Worm (Caenorhabditis elegans) whole organism, L2 larva: ENCODE data around the gene srx-66.

Source experiments
- C34F6.9 ChIP-seq: fragments of 150-350 bp; optimal IDR thresholded peaks from 2 replicates; lab custom pipeline; 2014; ENCODE audit warnings: missing biosample characterization, missing genetic modification characterization
- R02D3.7 ChIP-seq: fragments of 150-350 bp; optimal IDR thresholded peaks from 2 replicates; lab custom pipeline; 2014; ENCODE audit warnings: missing biosample characterization, missing genetic modification characterization
- Y55F3AM.14 ChIP-seq: fragments of 200-800 bp; sonication (Bioruptor generic); optimal IDR thresholded peaks from 2 replicates; lab custom pipeline; 2018; ENCODE audit warnings: mild to moderate bottlenecking, missing genetic modification characterization, missing compliant biosample characterization
- ZK546.5 ChIP-seq: sonication (generic microtip); optimal IDR thresholded peaks from 2 replicates; lab custom pipeline; 2017; ENCODE audit warnings: missing biosample characterization, missing genetic modification characterization
- ama-1 ChIP-seq: fragments of 150-350 bp; optimal IDR thresholded peaks from 2 replicates; lab custom pipeline; 2018; ENCODE audit warnings: inconsistent platforms
- blmp-1 ChIP-seq: sonication (generic microtip); optimal IDR thresholded peaks from 2 replicates; lab custom pipeline; 2017; ENCODE audit warnings: missing genetic modification characterization, mild to moderate bottlenecking, missing compliant biosample characterization, antibody characterized with exemption, moderate library complexity; ENCODE audit not compliant: insufficient read depth
- ceh-16 ChIP-seq: fragments of 150-350 bp; optimal IDR thresholded peaks from 2 replicates; lab custom pipeline; 2014; ENCODE audit warnings: missing biosample characterization, missing genetic modification characterization
- ceh-82 ChIP-seq: fragments of 150-350 bp; optimal IDR thresholded peaks from 2 replicates; lab custom pipeline; 2014; ENCODE audit warnings: missing biosample characterization, missing genetic modification characterization
- dmd-4 ChIP-seq: sonication (generic microtip); optimal IDR thresholded peaks from 2 replicates; lab custom pipeline; 2017; ENCODE audit warnings: missing biosample characterization, missing genetic modification characterization
- egl-27 ChIP-seq: sonication (generic microtip); optimal IDR thresholded peaks from 3 replicates; lab custom pipeline; 2017; ENCODE audit warnings: missing biosample characterization, missing genetic modification reagents, missing genetic modification characterization
- elt-3 ChIP-seq: sonication (generic microtip); optimal IDR thresholded peaks from 2 replicates; lab custom pipeline; 2017; ENCODE audit warnings: missing biosample characterization, missing genetic modification characterization
- fos-1 ChIP-seq: fragments of 150-350 bp; optimal IDR thresholded peaks from 2 replicates; lab custom pipeline; 2014; ENCODE audit warnings: missing biosample characterization, missing genetic modification characterization
- lin-11 ChIP-seq: fragments of 150-350 bp; sonication (generic microtip); optimal IDR thresholded peaks from 2 replicates; lab custom pipeline; 2014; ENCODE audit warnings: missing biosample characterization, missing genetic modification characterization, inconsistent platforms, mixed read lengths
- lin-13 ChIP-seq: fragments of 150-350 bp; optimal IDR thresholded peaks from 2 replicates; lab custom pipeline; 2014; ENCODE audit warnings: missing biosample characterization, missing genetic modification reagents, missing genetic modification characterization
- lsy-2 ChIP-seq, 2 experiments: fragments of 150-350 bp in 1 of 2; sonication (generic microtip) in 1 of 2; optimal IDR thresholded peaks; 2 replicates each; lab custom pipeline; 2014 to 2017; ENCODE audit warnings: missing biosample characterization in 2 of 2, missing genetic modification characterization in 2 of 2
- mab-5 ChIP-seq: fragments of 150-350 bp; optimal IDR thresholded peaks from 2 replicates; lab custom pipeline; 2014; ENCODE audit warnings: missing biosample characterization, missing genetic modification characterization
- mbf-1 ChIP-seq: sonication (generic microtip); optimal IDR thresholded peaks from 2 replicates; lab custom pipeline; 2017; ENCODE audit warnings: missing biosample characterization, missing genetic modification characterization
- mdl-1 ChIP-seq, 2 experiments: fragments of 150-350 bp in 1 of 2; sonication (generic microtip) in 1 of 2; optimal IDR thresholded peaks; 2 replicates each; lab custom pipeline; 2017; ENCODE audit warnings: missing biosample characterization in 2 of 2, missing genetic modification characterization in 2 of 2
- nhr-10 ChIP-seq: sonication (generic microtip); optimal IDR thresholded peaks from 2 replicates; lab custom pipeline; 2017; ENCODE audit warnings: missing biosample characterization, missing genetic modification characterization
- nhr-11 ChIP-seq: fragments of 150-350 bp; optimal IDR thresholded peaks from 2 replicates; lab custom pipeline; 2014; ENCODE audit warnings: missing biosample characterization, missing genetic modification characterization
- nhr-12 ChIP-seq: fragments of 150-350 bp; optimal IDR thresholded peaks from 2 replicates; lab custom pipeline; 2014; ENCODE audit warnings: missing biosample characterization, missing genetic modification characterization
- nhr-21 ChIP-seq: fragments of 150-350 bp; optimal IDR thresholded peaks from 2 replicates; lab custom pipeline; 2014; ENCODE audit warnings: missing biosample characterization, missing genetic modification characterization
- nhr-23 ChIP-seq: fragments of 150-350 bp; optimal IDR thresholded peaks from 2 replicates; lab custom pipeline; 2014; ENCODE audit warnings: missing biosample characterization, missing genetic modification reagents, missing genetic modification characterization
- nhr-25 ChIP-seq: fragments of 150-350 bp; sonication (generic microtip); optimal IDR thresholded peaks from 3 replicates; lab custom pipeline; 2014; ENCODE audit warnings: missing biosample characterization, missing genetic modification characterization
- nhr-6 ChIP-seq: fragments of 150-350 bp; optimal IDR thresholded peaks from 2 replicates; lab custom pipeline; 2014; ENCODE audit warnings: missing biosample characterization, missing genetic modification characterization
- nhr-77 ChIP-seq: fragments of 150-350 bp; optimal IDR thresholded peaks from 2 replicates; lab custom pipeline; 2014; ENCODE audit warnings: missing biosample characterization, missing genetic modification characterization
- peb-1 ChIP-seq: fragments of 150-350 bp; optimal IDR thresholded peaks from 2 replicates; lab custom pipeline; 2014; ENCODE audit warnings: missing biosample characterization, missing genetic modification characterization
- sem-4 ChIP-seq: fragments of 150-350 bp; optimal IDR thresholded peaks from 2 replicates; lab custom pipeline; 2014; ENCODE audit warnings: missing biosample characterization, missing genetic modification reagents, missing genetic modification characterization
- skn-1 ChIP-seq: sonication (generic microtip); optimal IDR thresholded peaks from 2 replicates; lab custom pipeline; 2017; ENCODE audit warnings: missing biosample characterization, missing genetic modification characterization
- sma-3 ChIP-seq: sonication (generic microtip); optimal IDR thresholded peaks from 2 replicates; lab custom pipeline; 2016; ENCODE audit warnings: missing genetic modification reagents, missing genetic modification characterization, missing compliant biosample characterization
- snpc-4 ChIP-seq: fragments of 150-350 bp; optimal IDR thresholded peaks from 2 replicates; lab custom pipeline; 2014; ENCODE audit warnings: missing biosample characterization, missing genetic modification characterization
- unc-39 ChIP-seq: fragments of 150-350 bp; optimal IDR thresholded peaks from 2 replicates; lab custom pipeline; 2014; ENCODE audit warnings: missing biosample characterization, missing genetic modification characterization
- unc-55 ChIP-seq: fragments of 150-350 bp; sonication (generic microtip); optimal IDR thresholded peaks from 3 replicates; lab custom pipeline; 2014; ENCODE audit warnings: missing biosample characterization, missing genetic modification reagents, missing genetic modification characterization
- zag-1 ChIP-seq: fragments of 150-350 bp; optimal IDR thresholded peaks from 2 replicates; lab custom pipeline; 2014; ENCODE audit warnings: missing biosample characterization, missing genetic modification characterization
- ztf-1 ChIP-seq: fragments of 200-800 bp; sonication (Bioruptor generic); conservative IDR thresholded peaks from 2 replicates; pipeline ENCODE4 v1.3.6; 2022; ENCODE audit warnings: missing genetic modification characterization, missing compliant biosample characterization
- ztf-11 ChIP-seq: sonication (generic microtip); optimal IDR thresholded peaks from 2 replicates; lab custom pipeline; 2017; ENCODE audit warnings: missing biosample characterization, missing genetic modification characterization

Gene srx-66

ce11 chrV:3877242-3877641 lies 42.1 kb upstream of the srx-66 start:
- peak; percentile 3 for TF ChIP-seq nhr-21 (tag; lab: Kevin White, UChicago)
- no peak for TF ChIP-seq ceh-82
- no peak for TF ChIP-seq sma-3 (GFP tag; lab: Kevin White, UChicago)

- TF ChIP-seq mab-5 (tag; lab: Kevin White, UChicago) = no peak
- no peak for TF ChIP-seq skn-1 (tag; lab: Kevin White, UChicago)
- no peak for TF ChIP-seq mbf-1
- no peak for TF ChIP-seq nhr-10 (tag; lab: Kevin White, UChicago)
- no peak for TF ChIP-seq ZK546.5 (tag; lab: Kevin White, UChicago)
- TF ChIP-seq ama-1 (lab: Kevin White, UChicago) = no peak
- TF ChIP-seq lin-11 = no peak
- no peak for TF ChIP-seq peb-1 (tag; lab: Kevin White, UChicago)
- TF ChIP-seq ceh-16 (tag; lab: Kevin White, UChicago) = no peak
- TF ChIP-seq ztf-11 (tag; lab: Kevin White, UChicago) = no peak
- TF ChIP-seq elt-3 (tag; lab: Kevin White, UChicago) = no peak
- TF ChIP-seq ceh-82 = no peak
- TF ChIP-seq nhr-23 (tag; lab: Kevin White, UChicago) = no peak
- TF ChIP-seq snpc-4 (tag; lab: Kevin White, UChicago) = no peak
- TF ChIP-seq nhr-25 = no peak
- TF ChIP-seq, all 48 proteins: peak for 0
These were observed 41.2 kb upstream of the srx-66 start, which contains the start of gene nhr-159 for ce11 chrV:3878223-3878622. TSS of gene nhr-159 (minus strand) at chrV:3878323.

DNA sequence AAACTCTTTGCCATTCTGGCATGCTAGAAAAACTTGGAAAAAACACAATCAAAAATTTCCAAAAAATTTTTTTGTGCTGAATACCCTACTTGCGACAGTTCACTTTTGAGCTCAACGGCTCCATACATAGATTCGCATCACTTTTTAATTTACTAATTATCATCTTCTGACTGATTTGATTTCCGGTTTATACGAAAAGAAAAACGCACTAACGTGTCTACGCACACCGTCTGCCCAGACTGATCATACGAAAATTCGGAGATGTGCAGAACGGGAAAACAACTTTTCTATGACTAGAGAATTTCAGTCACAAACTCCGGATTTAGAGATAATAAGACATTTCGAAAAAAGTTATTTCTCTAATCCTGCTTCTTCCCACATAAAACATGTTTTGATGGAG lies 34.8 kb upstream of the srx-66 start:
- TF ChIP-seq nhr-21 (tag; lab: Kevin White, UChicago) (no peak), sem-4 (tag; lab: Kevin White, UChicago) (no peak), sma-3 (GFP tag; lab: Kevin White, UChicago) (no peak), dmd-4 (no peak), ztf-1 (no peak), lin-13 (GFP tag; lab: Kevin White, UChicago) (no peak), blmp-1 (no peak), mab-5 (tag; lab: Kevin White, UChicago) (no peak), nhr-11 (tag; lab: Kevin White, UChicago) (no peak), nhr-12 (tag; lab: Kevin White, UChicago) (no peak), skn-1 (tag; lab: Kevin White, UChicago) (no peak), lsy-2 (tag; optimal IDR thresholded peaks at IDR 0.05; lab: Kevin White, UChicago) (no peak), nhr-77 (no peak), lin-11 (no peak)
- TF ChIP-seq, all 48 proteins: peak for 0

DNA sequence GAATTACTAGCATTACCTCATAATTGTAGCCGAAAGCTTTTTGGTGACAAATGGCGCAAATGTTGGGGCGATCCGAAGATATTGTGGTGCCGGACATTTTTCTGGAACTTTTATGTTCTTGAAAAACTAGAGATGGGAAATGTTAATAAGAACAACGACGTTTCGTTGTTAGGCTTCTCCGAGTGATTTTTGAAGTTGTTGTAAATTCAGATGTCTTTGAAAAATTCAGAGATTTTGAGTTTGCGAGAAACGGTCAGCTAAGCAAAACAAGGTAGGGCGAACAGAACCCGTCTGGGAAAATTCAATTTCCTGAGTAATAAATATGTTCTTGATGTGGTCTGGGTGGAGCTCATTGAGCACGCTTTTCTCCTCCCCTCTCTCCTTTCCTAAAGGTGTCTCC lies 33.3 kb upstream of the srx-66 start, which contains the start of gene nhr-124:
Gene nhr-124, minus strand, starts transcription at position 101 of the 400 bp plus-strand sequence.
- TF ChIP-seq nhr-21 (tag; lab: Kevin White, UChicago) = no peak
- no peak for TF ChIP-seq nhr-6 (tag; lab: Kevin White, UChicago)
- no peak for TF ChIP-seq nhr-25
- TF ChIP-seq peb-1 (tag; lab: Kevin White, UChicago) = no peak
- TF ChIP-seq C34F6.9 (tag; lab: Kevin White, UChicago) = no peak
- TF ChIP-seq R02D3.7 (tag; lab: Kevin White, UChicago) = no peak
- no peak for TF ChIP-seq unc-55 (GFP tag; lab: Kevin White, UChicago)
- TF ChIP-seq elt-3 (tag; lab: Kevin White, UChicago) = no peak
- TF ChIP-seq ceh-82 = no peak
- no peak for TF ChIP-seq unc-39 (tag; lab: Kevin White, UChicago)
- no peak for TF ChIP-seq sem-4 (tag; lab: Kevin White, UChicago)
- TF ChIP-seq zag-1 = no peak
- no peak for TF ChIP-seq snpc-4 (tag; lab: Kevin White, UChicago)
- no peak for TF ChIP-seq ztf-1
- TF ChIP-seq blmp-1 = no peak
- TF ChIP-seq Y55F3AM.14 = no peak
- no peak for TF ChIP-seq egl-27 (tag; lab: Kevin White, UChicago)
- no peak for TF ChIP-seq mdl-1 (tag; optimal IDR thresholded peaks at IDR 0.05; lab: Kevin White, UChicago)
- TF ChIP-seq nhr-23 (tag; lab: Kevin White, UChicago) = no peak
- TF ChIP-seq, all 48 proteins: peak for 0

DNA sequence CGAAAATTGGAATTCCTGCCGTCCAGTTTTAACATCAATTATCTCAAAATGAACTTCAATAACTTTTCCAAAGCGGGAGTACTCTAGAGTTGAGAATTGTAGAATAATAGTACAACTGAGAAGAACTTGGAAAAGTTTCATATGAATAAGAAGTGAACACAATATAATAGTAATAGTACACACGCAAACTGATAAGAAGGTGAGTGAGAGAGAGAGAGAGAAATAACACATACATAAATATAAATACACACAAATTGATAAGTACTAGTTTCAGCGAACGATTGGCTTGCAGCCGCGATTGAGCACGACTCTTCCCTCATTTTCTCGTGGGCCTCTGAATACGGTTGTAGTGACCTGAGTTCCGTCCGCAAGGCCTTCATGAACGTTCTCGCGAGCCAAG lies 30.3 kb upstream of the srx-66 start, which contains the start of gene C17E7.13:
Gene C17E7.13, minus strand, starts transcription at position 176 of the 400 bp plus-strand sequence.
- TF ChIP-seq fos-1 (tag; lab: Kevin White, UChicago) (peak; percentile 59), lsy-2 (tag; optimal IDR thresholded peaks at IDR 0.05; lab: Kevin White, UChicago) (no peak)
